Fruit fly (Drosophila melanogaster): Measurements from ENCODE around the gene Ir67c.

dm6 chr3L:10427318-10427717 lies 6.6 kb downstream of the Ir67c start:
- TF ChIP-seq psq (optimal IDR thresholded peaks at IDR 0.05) (no peak), Dll (optimal IDR thresholded peaks at IDR 0.05) (no peak)

Data from whole organism.